Worm (Caenorhabditis elegans) whole organism, L4 larva: ENCODE measurements around the gene F53F4.17.

Source experiments
- R02D3.7 ChIP-seq: fragments of 150-350 bp; sonication (generic microtip); optimal IDR thresholded peaks from 3 replicates; lab custom pipeline; 2014; ENCODE audit warnings: missing biosample characterization, missing genetic modification characterization
- ceh-32 ChIP-seq: sonication (generic microtip); optimal IDR thresholded peaks from 2 replicates; lab custom pipeline; 2016; ENCODE audit warnings: mild to moderate bottlenecking, missing genetic modification characterization, missing compliant biosample characterization; ENCODE audit not compliant: poor library complexity
- fkh-10 ChIP-seq: fragments of 150-350 bp; optimal IDR thresholded peaks from 2 replicates; lab custom pipeline; 2014; ENCODE audit warnings: missing biosample characterization, missing genetic modification reagents, missing genetic modification characterization
- lin-39 ChIP-seq: fragments of 150-350 bp; optimal IDR thresholded peaks from 2 replicates; lab custom pipeline; 2014; ENCODE audit warnings: missing biosample characterization, missing genetic modification reagents, missing genetic modification characterization
- nhr-77 ChIP-seq: fragments of 150-350 bp; optimal IDR thresholded peaks from 2 replicates; lab custom pipeline; 2014; ENCODE audit warnings: missing biosample characterization, missing genetic modification characterization
- php-3 ChIP-seq: fragments of 200-800 bp; sonication (Bioruptor generic); IDR thresholded peaks from 2 replicates; pipeline ENCODE4 v1.3.6; 2022; ENCODE audit warnings: missing genetic modification reagents, missing genetic modification characterization, missing compliant biosample characterization
- tra-1 ChIP-seq: fragments of 200-800 bp; sonication (Bioruptor generic); IDR thresholded peaks from 2 replicates; pipeline ENCODE4 v1.3.6; 2022; ENCODE audit warnings: missing genetic modification reagents, missing genetic modification characterization, missing compliant biosample characterization
- zip-11 ChIP-seq: fragments of 200-800 bp; sonication (Bioruptor generic); IDR thresholded peaks from 2 replicates; pipeline ENCODE4 v1.3.6; 2022; ENCODE audit warnings: missing genetic modification characterization, missing compliant biosample characterization

DNA sequence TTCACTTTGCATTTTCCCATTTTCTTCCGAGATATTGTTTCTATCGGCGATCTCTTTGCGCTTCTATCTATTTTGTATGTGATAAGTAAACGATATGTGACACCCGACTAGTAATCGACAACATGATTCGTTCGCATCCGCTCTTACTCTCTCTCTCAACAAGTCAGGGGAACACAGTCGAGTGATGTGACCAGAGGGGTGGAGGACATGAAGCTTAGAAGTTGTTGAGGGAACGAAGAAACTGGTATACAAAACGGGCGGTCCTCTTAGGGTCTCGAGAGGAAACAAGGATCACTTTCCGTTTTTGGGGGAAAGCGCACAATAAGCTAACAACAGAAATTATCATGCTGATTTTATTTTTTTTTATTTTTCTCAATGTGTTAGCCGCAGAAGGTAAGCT lies 5.1 kb downstream of the F53F4.17 start, which contains the start of gene F53F4.4:
- no peak for TF ChIP-seq zip-11 (GFP tag; lab: Robert Waterston, UW)
- TF ChIP-seq nhr-77 (tag; lab: Kevin White, UChicago) = no peak
- no peak for TF ChIP-seq php-3
- no peak for TF ChIP-seq ceh-32 (tag; lab: Kevin White, UChicago)
- no peak for TF ChIP-seq tra-1 (GFP tag; lab: Robert Waterston, UW)
- TF ChIP-seq lin-39 (tag; lab: Kevin White, UChicago) = no peak
- TF ChIP-seq fkh-10 (GFP tag; lab: Kevin White, UChicago) = no peak
- TF ChIP-seq R02D3.7 (tag; lab: Kevin White, UChicago) = no peak
